Comparison of ENCODE assay signal across 2 fruit fly cellular contexts in the genomic region with DNA sequence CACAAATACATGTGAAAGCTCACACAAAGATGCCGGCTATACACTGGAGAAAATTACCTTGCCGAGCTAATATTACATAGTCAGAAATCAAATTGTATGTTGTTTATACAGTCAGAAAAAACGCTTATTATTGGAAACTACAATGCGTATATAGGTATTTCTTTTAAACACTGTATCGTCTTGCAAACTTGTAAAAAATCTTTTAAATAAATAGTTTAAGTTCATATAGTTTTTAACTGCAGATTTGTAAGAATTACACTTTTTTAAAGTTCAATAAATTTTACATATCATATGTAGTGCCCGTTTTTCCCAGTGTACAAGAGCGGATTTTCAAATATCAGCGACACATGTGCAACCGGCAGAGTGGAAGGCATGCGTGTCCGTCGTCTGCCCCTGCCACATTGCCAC.
TF ChIP-seq lines count a peak whose summit lies in the region.

No protein-coding gene starts in this region.

TF ChIP-seq in whole organism, embryonic, 481 proteins besides CTCF, POLR2A, EP300 and RAD21 (continued from another document and continues in another):
- TF ChIP-seq her (GFP tag; optimal IDR thresholded peaks at IDR 0.05; lab: Kevin White, UChicago): peak; percentile 53
- TF ChIP-seq psq (GFP tag; optimal IDR thresholded peaks at IDR 0.05; lab: Kevin White, UChicago): peak; percentile 43
- TF ChIP-seq org-1 (GFP tag; optimal IDR thresholded peaks at IDR 0.05; lab: Kevin White, UChicago): peak; percentile 86
- no peak for TF ChIP-seq sim (GFP tag; IDR thresholded peaks at IDR 0.05; lab: Robert Waterston, UW)
- peak; percentile 83 for TF ChIP-seq CG13424 (tag; optimal IDR thresholded peaks at IDR 0.05; lab: Kevin White, UChicago)
- peak; percentile 89 for TF ChIP-seq dmrt99B (tag; optimal IDR thresholded peaks at IDR 0.05; lab: Kevin White, UChicago)
- no peak for TF ChIP-seq hth (optimal IDR thresholded peaks at IDR 0.05; lab: Kevin White, UChicago)
- peak; percentile 62 for TF ChIP-seq ERR (GFP tag; optimal IDR thresholded peaks at IDR 0.05; lab: Kevin White, UChicago)
- peak; percentile 33 for TF ChIP-seq CG14667 (GFP tag; IDR thresholded peaks at IDR 0.05; lab: Robert Waterston, UW)
- TF ChIP-seq CG12744 (GFP tag; optimal IDR thresholded peaks at IDR 0.05; lab: Kevin White, UChicago): peak; percentile 66
- no peak for TF ChIP-seq stwl (tag; optimal IDR thresholded peaks at IDR 0.05; lab: Kevin White, UChicago)
- peak; percentile 63; the same call in 1 of the 3 replicates for TF ChIP-seq CG11456 (GFP tag; IDR thresholded peaks at IDR 0.05; lab: Robert Waterston, UW)
- peak; percentile 63 for TF ChIP-seq B-H1 (GFP tag; IDR thresholded peaks at IDR 0.05; lab: Robert Waterston, UW)
- peak; percentile 67 for TF ChIP-seq salm (tag; optimal IDR thresholded peaks at IDR 0.05; lab: Kevin White, UChicago)
- TF ChIP-seq crc (GFP tag; optimal IDR thresholded peaks at IDR 0.05; lab: Kevin White, UChicago): peak; percentile 68
- TF ChIP-seq Ptx1 (GFP tag; IDR thresholded peaks at IDR 0.05; lab: Robert Waterston, UW): peak; percentile 80
- peak; percentile 81 for TF ChIP-seq CG18599 (GFP tag; optimal IDR thresholded peaks at IDR 0.05; lab: Kevin White, UChicago)
- TF ChIP-seq CG32772 (GFP tag; IDR thresholded peaks at IDR 0.05; lab: Robert Waterston, UW): peak; percentile 59
- peak; percentile 56 for TF ChIP-seq cato (GFP tag; optimal IDR thresholded peaks at IDR 0.05; lab: Kevin White, UChicago; ENCODE audit: borderline replicate concordance)
- TF ChIP-seq CG9609 (GFP tag; optimal IDR thresholded peaks at IDR 0.05; lab: Kevin White, UChicago): peak; percentile 71
- peak; percentile 63 for TF ChIP-seq Lhr (GFP tag; optimal IDR thresholded peaks at IDR 0.05; lab: Kevin White, UChicago)
- peak; percentile 49 for TF ChIP-seq CG13123 (GFP tag; optimal IDR thresholded peaks at IDR 0.05; lab: Kevin White, UChicago)
- 0 out of 2 replicates have a peak, but pooled peaks have one; percentile 46 for TF ChIP-seq CG4730 (GFP tag; IDR thresholded peaks at IDR 0.05; lab: Robert Waterston, UW)
- no peak for TF ChIP-seq z (GFP tag; IDR thresholded peaks at IDR 0.05; lab: Robert Waterston, UW)
- peak; percentile 21 for TF ChIP-seq CG17802 (tag; optimal IDR thresholded peaks at IDR 0.05; lab: Kevin White, UChicago)
- peak; percentile 60; the same call in 1 of the 3 replicates for TF ChIP-seq CG7357 (GFP tag; IDR thresholded peaks at IDR 0.05; lab: Robert Waterston, UW)
- peak; percentile 65 for TF ChIP-seq ttk (GFP tag; IDR thresholded peaks at IDR 0.05; lab: Robert Waterston, UW)
- peak in 1 of 2 experiments; percentile 34 for TF ChIP-seq Dfd (GFP tag; optimal IDR thresholded peaks at IDR 0.05; lab: Kevin White, UChicago)
- no peak for TF ChIP-seq HLH4C (GFP tag; IDR thresholded peaks at IDR 0.05; lab: Robert Waterston, UW; ENCODE audit: partially characterized antibody)
- no peak for TF ChIP-seq luna (GFP tag; optimal IDR thresholded peaks at IDR 0.05; lab: Kevin White, UChicago)
- no peak for TF ChIP-seq bbx (GFP tag; IDR thresholded peaks at IDR 0.05; lab: Robert Waterston, UW; ENCODE audit: partially characterized antibody)
- TF ChIP-seq CG13775 (GFP tag; optimal IDR thresholded peaks at IDR 0.05; lab: Kevin White, UChicago): peak; percentile 82
- TF ChIP-seq ken (GFP tag; IDR thresholded peaks at IDR 0.05; lab: Robert Waterston, UW): no peak
- peak; percentile 42 for TF ChIP-seq schlank (tag; optimal IDR thresholded peaks at IDR 0.05; lab: Kevin White, UChicago)
- TF ChIP-seq Sox102F (GFP tag; optimal IDR thresholded peaks at IDR 0.05; lab: Kevin White, UChicago): peak; percentile 90
- TF ChIP-seq CG1024 (GFP tag; IDR thresholded peaks at IDR 0.05; lab: Robert Waterston, UW): peak; percentile 66; the same call in 1 of the 2 replicates
- TF ChIP-seq Scr (GFP tag; IDR thresholded peaks at IDR 0.05; lab: Robert Waterston, UW; ENCODE audit: partially characterized antibody): no peak
- TF ChIP-seq Hr3 (GFP tag; optimal IDR thresholded peaks at IDR 0.05; lab: Kevin White, UChicago): peak; percentile 60
- TF ChIP-seq CG4617 (GFP tag; optimal IDR thresholded peaks at IDR 0.05; lab: Kevin White, UChicago; ENCODE audit: borderline replicate concordance): peak; percentile 27
- peak; percentile 90 for TF ChIP-seq CG12104 (GFP tag; optimal IDR thresholded peaks at IDR 0.05; lab: Kevin White, UChicago)
- peak; percentile 88 for TF ChIP-seq CG12659 (GFP tag; optimal IDR thresholded peaks at IDR 0.05; lab: Kevin White, UChicago)
- peak; percentile 85 for TF ChIP-seq CG1647 (GFP tag; optimal IDR thresholded peaks at IDR 0.05; lab: Kevin White, UChicago)
- 0 out of 2 replicates have a peak, but pooled peaks have one; percentile 42 for TF ChIP-seq wdn (GFP tag; IDR thresholded peaks at IDR 0.05; lab: Robert Waterston, UW)
- no peak for TF ChIP-seq CG13287 (GFP tag; IDR thresholded peaks at IDR 0.05; lab: Robert Waterston, UW; ENCODE audit: partially characterized antibody)
- TF ChIP-seq Dip2 (GFP tag; IDR thresholded peaks at IDR 0.05; lab: Robert Waterston, UW): 0 out of 2 replicates have a peak, but pooled peaks have one; percentile 24
- no peak for TF ChIP-seq CG4707 (GFP tag; optimal IDR thresholded peaks at IDR 0.05; lab: Kevin White, UChicago)
- no peak for TF ChIP-seq BEAF-32 (GFP tag; optimal IDR thresholded peaks at IDR 0.05; lab: Kevin White, UChicago)
- peak; percentile 79 to 93 for TF ChIP-seq bsh (GFP tag; optimal IDR thresholded peaks at IDR 0.05; lab: Kevin White, UChicago)
- TF ChIP-seq gsb (GFP tag; IDR thresholded peaks at IDR 0.05; lab: Robert Waterston, UW): 0 out of 2 replicates have a peak, but pooled peaks have one; percentile 38
- peak; percentile 52; the same call in 1 of the 2 replicates for TF ChIP-seq dimm (GFP tag; IDR thresholded peaks at IDR 0.05; lab: Robert Waterston, UW)
- TF ChIP-seq MTF-1 (GFP tag; optimal IDR thresholded peaks at IDR 0.05; lab: Kevin White, UChicago; ENCODE audit: borderline replicate concordance): no peak
- TF ChIP-seq CG30431 (GFP tag; optimal IDR thresholded peaks at IDR 0.05; lab: Kevin White, UChicago): peak; percentile 68
- no peak for TF ChIP-seq mirr (GFP tag; optimal IDR thresholded peaks at IDR 0.05; lab: Kevin White, UChicago)
- peak; percentile 82 for TF ChIP-seq Blimp-1 (GFP tag; optimal IDR thresholded peaks at IDR 0.05; lab: Kevin White, UChicago)
- peak; percentile 40 for TF ChIP-seq ems (GFP tag; optimal IDR thresholded peaks at IDR 0.05; lab: Kevin White, UChicago)
- peak; percentile 58 for TF ChIP-seq HLH54F (GFP tag; optimal IDR thresholded peaks at IDR 0.05; lab: Kevin White, UChicago)
- TF ChIP-seq dan (GFP tag; IDR thresholded peaks at IDR 0.05; lab: Robert Waterston, UW): no peak
- TF ChIP-seq peb (GFP tag; IDR thresholded peaks at IDR 0.05; lab: Robert Waterston, UW): peak; percentile 62; the same call in 1 of the 2 replicates
- TF ChIP-seq Eip74EF (GFP tag; optimal IDR thresholded peaks at IDR 0.05; lab: Kevin White, UChicago): peak in 1 of 2 experiments; percentile 93

TF ChIP-seq in whole organism, prepupa, 60 proteins besides CTCF, POLR2A, EP300 and RAD21 (continued from another document):
- peak; percentile 88 for TF ChIP-seq CG10631 (GFP tag; optimal IDR thresholded peaks at IDR 0.05; lab: Kevin White, UChicago)
- peak; percentile 77 for TF ChIP-seq CG8319 (GFP tag; optimal IDR thresholded peaks at IDR 0.05; lab: Kevin White, UChicago)
- peak; percentile 92 for TF ChIP-seq acj6 (GFP tag; optimal IDR thresholded peaks at IDR 0.05; lab: Kevin White, UChicago)
- TF ChIP-seq Ets21C (GFP tag; optimal IDR thresholded peaks at IDR 0.05; lab: Kevin White, UChicago): peak; percentile 88
- TF ChIP-seq CG31627 (GFP tag; optimal IDR thresholded peaks at IDR 0.05; lab: Kevin White, UChicago): peak; percentile 94
- peak; percentile 96 for TF ChIP-seq CG8119 (GFP tag; IDR thresholded peaks at IDR 0.05; lab: Robert Waterston, UW)
- TF ChIP-seq CG34406 (GFP tag; optimal IDR thresholded peaks at IDR 0.05; lab: Kevin White, UChicago): peak; percentile 90
- TF ChIP-seq fd59A (GFP tag; optimal IDR thresholded peaks at IDR 0.05; lab: Kevin White, UChicago): peak; percentile 76
- peak; percentile 92 for TF ChIP-seq CG3919 (GFP tag; optimal IDR thresholded peaks at IDR 0.05; lab: Kevin White, UChicago)
- peak; percentile 91 for TF ChIP-seq cyc (GFP tag; optimal IDR thresholded peaks at IDR 0.05; lab: Kevin White, UChicago)
- peak; percentile 88 for TF ChIP-seq CG11762 (GFP tag; optimal IDR thresholded peaks at IDR 0.05; lab: Kevin White, UChicago; ENCODE audit: insufficient read depth)
